Fruit fly (Drosophila melanogaster): ENCODE measurements around the gene CG17104.

DNA sequence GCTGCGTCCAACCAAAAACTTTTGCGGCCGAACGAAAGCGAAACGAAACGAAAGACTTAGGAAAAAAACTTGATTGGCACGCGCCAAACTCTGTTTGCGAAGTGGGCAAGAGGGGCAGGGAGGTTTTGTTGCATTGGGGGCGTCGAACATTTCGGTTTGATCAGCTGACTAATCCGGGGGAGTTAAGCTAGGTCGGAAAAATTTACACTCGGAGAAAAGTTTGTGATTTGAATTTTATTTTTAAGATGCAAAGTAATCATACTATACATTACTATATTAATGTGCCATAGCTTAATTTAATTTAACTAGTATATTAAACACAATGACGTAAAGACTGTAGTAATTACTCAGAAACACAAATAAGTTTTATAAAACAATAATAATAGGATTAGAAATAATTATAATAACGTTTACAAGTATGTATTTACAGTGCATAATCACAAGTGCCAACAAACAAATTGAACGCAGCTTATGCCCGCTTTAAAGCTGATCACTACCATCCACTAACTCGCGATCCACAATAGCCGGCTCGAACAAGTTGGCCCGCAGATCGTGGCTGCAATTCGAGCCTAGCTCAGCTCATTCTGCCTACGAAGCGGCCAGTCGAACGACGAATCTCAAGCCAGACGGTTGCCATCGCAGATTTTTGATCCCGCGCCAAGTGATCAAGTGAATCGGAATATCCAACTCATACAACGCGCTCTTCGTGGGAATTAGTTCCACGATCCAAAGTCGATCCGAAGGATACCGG is 15.3 kb upstream of the CG17104 start, which contains the start of gene CG31871:
- TF ChIP-seq CHES-1-like (GFP tag; optimal IDR thresholded peaks at IDR 0.05) (no peak), wdn (GFP tag; IDR thresholded peaks at IDR 0.05) (peak; percentile 17; the same call in 1 of the 2 replicates), CG31224 (GFP tag; IDR thresholded peaks at IDR 0.05) (peak; percentile 36), CG8290 (GFP tag; optimal IDR thresholded peaks at IDR 0.05) (peak; percentile 9), CG8290 (tag; optimal IDR thresholded peaks at IDR 0.05) (no peak), CrebB (tag; optimal IDR thresholded peaks at IDR 0.05) (peak; percentile 20), Hr39 (optimal IDR thresholded peaks at IDR 0.05) (no peak), CG8944 (GFP tag; optimal IDR thresholded peaks at IDR 0.05) (no peak), zfh1 (GFP tag; IDR thresholded peaks at IDR 0.05) (peak; percentile 67), CG13894 (tag; optimal IDR thresholded peaks at IDR 0.05) (no peak)
